Worm (Caenorhabditis elegans) whole organism, L4 larva: ENCODE data around the gene ins-4.

ENCODE experiments used
- D1046.2 ChIP-seq: fragments of 200-800 bp; sonication (Bioruptor generic); IDR thresholded peaks from 2 replicates; pipeline ENCODE4 v1.3.6; 2022; ENCODE audit warnings: missing genetic modification characterization, missing compliant biosample characterization
- F26F4.8 ChIP-seq: fragments of 200-800 bp; sonication (Bioruptor generic); conservative IDR thresholded peaks from 2 replicates; pipeline ENCODE4 v1.3.6; 2022; ENCODE audit warnings: missing genetic modification characterization, missing compliant biosample characterization
- T20F7.1 ChIP-seq: fragments of 200-800 bp; sonication (Bioruptor generic); optimal IDR thresholded peaks from 2 replicates; lab custom pipeline; 2018; ENCODE audit warnings: mild to moderate bottlenecking, missing genetic modification characterization, missing compliant biosample characterization
- Y105C5A.15 ChIP-seq: fragments of 200-800 bp; sonication (Bioruptor generic); IDR thresholded peaks from 2 replicates; pipeline ENCODE4 v1.3.6; 2022; ENCODE audit warnings: missing genetic modification characterization, missing compliant biosample characterization
- Y48G9A.11 ChIP-seq: fragments of 200-800 bp; sonication (Bioruptor generic); IDR thresholded peaks from 2 replicates; pipeline ENCODE4 v1.3.6; 2022; ENCODE audit warnings: missing genetic modification reagents, missing genetic modification characterization, missing compliant biosample characterization
- ZK337.2 ChIP-seq: fragments of 200-800 bp; sonication (Bioruptor generic); IDR thresholded peaks from 2 replicates; pipeline ENCODE4 v1.3.6; 2022; ENCODE audit warnings: missing genetic modification reagents, missing genetic modification characterization, missing compliant biosample characterization
- aha-1 ChIP-seq: fragments of 150-350 bp; peaks from one replicate; lab custom pipeline; 2014; ENCODE audit warnings: missing biosample characterization, missing genetic modification characterization
- ama-1 ChIP-seq: fragments of 150-350 bp; optimal IDR thresholded peaks from 2 replicates; lab custom pipeline; 2014; ENCODE audit warnings: inconsistent platforms, mixed read lengths
- arid-1 ChIP-seq: fragments of 200-800 bp; sonication (Bioruptor generic); conservative IDR thresholded peaks from 2 replicates; pipeline ENCODE4 v1.3.6; 2022; ENCODE audit warnings: missing genetic modification reagents, missing genetic modification characterization, missing compliant biosample characterization
- ceh-20 ChIP-seq: fragments of 200-800 bp; sonication (Bioruptor generic); IDR thresholded peaks from 2 replicates; pipeline ENCODE4 v1.3.6; 2022; ENCODE audit warnings: missing genetic modification reagents, missing genetic modification characterization, missing compliant biosample characterization
- ceh-82 ChIP-seq: sonication (generic microtip); optimal IDR thresholded peaks from 2 replicates; lab custom pipeline; 2017; ENCODE audit warnings: missing biosample characterization, missing genetic modification characterization
- ctbp-1 ChIP-seq: fragments of 200-800 bp; sonication (Bioruptor generic); IDR thresholded peaks from 2 replicates; pipeline ENCODE4 v1.3.6; 2022; ENCODE audit warnings: missing genetic modification reagents, missing genetic modification characterization, missing compliant biosample characterization
- daf-19 ChIP-seq: fragments of 200-800 bp; sonication (Bioruptor generic); conservative IDR thresholded peaks from 2 replicates; pipeline ENCODE4 v1.3.6; 2022; ENCODE audit warnings: missing genetic modification characterization, missing compliant biosample characterization
- dmd-8 ChIP-seq: fragments of 200-800 bp; sonication (Bioruptor generic); IDR thresholded peaks from 2 replicates; pipeline ENCODE4 v1.3.6; 2022; ENCODE audit warnings: missing genetic modification characterization, missing compliant biosample characterization
- duxl-1 ChIP-seq: sonication (generic microtip); optimal IDR thresholded peaks from 2 replicates; lab custom pipeline; 2016; ENCODE audit warnings: mild to moderate bottlenecking, missing genetic modification characterization, moderate library complexity, missing compliant biosample characterization; ENCODE audit not compliant: poor library complexity
- dve-1 ChIP-seq: sonication (generic microtip); optimal IDR thresholded peaks from 2 replicates; lab custom pipeline; 2017; ENCODE audit warnings: antibody characterized with exemption, mild to moderate bottlenecking, missing genetic modification characterization, missing compliant biosample characterization; ENCODE audit not compliant: insufficient read depth
- fkh-10 ChIP-seq: fragments of 150-350 bp; optimal IDR thresholded peaks from 2 replicates; lab custom pipeline; 2014; ENCODE audit warnings: missing biosample characterization, missing genetic modification reagents, missing genetic modification characterization
- fos-1 ChIP-seq: fragments of 150-350 bp; optimal IDR thresholded peaks from 2 replicates; lab custom pipeline; 2014; ENCODE audit warnings: missing biosample characterization, missing genetic modification characterization
- hlh-11 ChIP-seq: fragments of 200-800 bp; sonication (Bioruptor generic); optimal IDR thresholded peaks from 2 replicates; lab custom pipeline; 2018; ENCODE audit warnings: mild to moderate bottlenecking, missing genetic modification characterization, missing compliant biosample characterization
- hmg-1.1 ChIP-seq: fragments of 200-800 bp; sonication (Bioruptor generic); IDR thresholded peaks from 2 replicates; pipeline ENCODE4 v1.3.6; 2022; ENCODE audit warnings: missing genetic modification reagents, missing genetic modification characterization, missing compliant biosample characterization
- jun-1 ChIP-seq: fragments of 150-350 bp; optimal IDR thresholded peaks from 2 replicates; lab custom pipeline; 2014; ENCODE audit warnings: missing biosample characterization, missing genetic modification reagents, missing genetic modification characterization
- lin-29 ChIP-seq: fragments of 200-800 bp; sonication (Bioruptor generic); IDR thresholded peaks from 2 replicates; pipeline ENCODE4 v1.3.6; 2022; ENCODE audit warnings: missing genetic modification reagents, missing genetic modification characterization, missing compliant biosample characterization
- lin-38 ChIP-seq: fragments of 200-800 bp; sonication (Bioruptor generic); IDR thresholded peaks from 2 replicates; pipeline ENCODE4 v1.3.6; 2022; ENCODE audit warnings: missing genetic modification reagents, missing genetic modification characterization, missing compliant biosample characterization
- madf-9 ChIP-seq: fragments of 200-800 bp; sonication (Bioruptor generic); conservative IDR thresholded peaks from 2 replicates; pipeline ENCODE4 v1.3.6; 2022; ENCODE audit warnings: missing genetic modification reagents, missing genetic modification characterization, missing compliant biosample characterization
- mdl-1 ChIP-seq, 2 experiments: fragments of 150-350 bp in 1 of 2; sonication (generic microtip) in 1 of 2; optimal IDR thresholded peaks; 2 replicates each; lab custom pipeline; 2014 to 2017; ENCODE audit warnings: missing biosample characterization in 2 of 2, missing genetic modification characterization in 2 of 2
- mep-1 ChIP-seq: fragments of 150-350 bp; sonication (generic microtip); optimal IDR thresholded peaks from 3 replicates; lab custom pipeline; 2014; ENCODE audit warnings: missing biosample characterization, missing genetic modification characterization
- mxl-2 ChIP-seq: fragments of 200-800 bp; sonication (Bioruptor generic); conservative IDR thresholded peaks from 2 replicates; pipeline ENCODE4 v1.3.6; 2022; ENCODE audit warnings: missing genetic modification reagents, missing genetic modification characterization, missing compliant biosample characterization
- mxl-3 ChIP-seq: fragments of 200-800 bp; sonication (Bioruptor generic); optimal IDR thresholded peaks from 2 replicates; lab custom pipeline; 2018; ENCODE audit warnings: mild to moderate bottlenecking, missing genetic modification characterization, missing compliant biosample characterization
- nhr-11 ChIP-seq: fragments of 150-350 bp; optimal IDR thresholded peaks from 2 replicates; lab custom pipeline; 2014; ENCODE audit warnings: missing biosample characterization, missing genetic modification characterization
- nhr-28 ChIP-seq: fragments of 150-350 bp; optimal IDR thresholded peaks from 2 replicates; lab custom pipeline; 2014; ENCODE audit warnings: missing biosample characterization, missing genetic modification characterization
- nhr-41 ChIP-seq: fragments of 200-800 bp; sonication (Bioruptor generic); IDR thresholded peaks from 2 replicates; pipeline ENCODE4 v1.3.6; 2022; ENCODE audit warnings: missing genetic modification reagents, missing genetic modification characterization, missing compliant biosample characterization
- nhr-76 ChIP-seq: fragments of 150-350 bp; optimal IDR thresholded peaks from 2 replicates; lab custom pipeline; 2014; ENCODE audit warnings: missing biosample characterization, missing genetic modification characterization
- pqm-1 ChIP-seq: sonication (generic microtip); optimal IDR thresholded peaks from 2 replicates; lab custom pipeline; 2017; ENCODE audit warnings: missing biosample characterization, missing genetic modification characterization
- rbr-2 ChIP-seq: sonication (generic microtip); optimal IDR thresholded peaks from 2 replicates; lab custom pipeline; 2016; ENCODE audit warnings: missing genotype, missing genetic modification characterization, missing compliant biosample characterization
- sdz-12 ChIP-seq: fragments of 200-800 bp; sonication (Bioruptor generic); optimal IDR thresholded peaks from 2 replicates; lab custom pipeline; 2018; ENCODE audit warnings: mild to moderate bottlenecking, missing genetic modification characterization, missing compliant biosample characterization
- skn-1 ChIP-seq: fragments of 150-350 bp; optimal IDR thresholded peaks from 2 replicates; lab custom pipeline; 2014; ENCODE audit warnings: missing biosample characterization, missing genetic modification characterization
- snpc-4 ChIP-seq: fragments of 150-350 bp; optimal IDR thresholded peaks from 2 replicates; lab custom pipeline; 2014; ENCODE audit warnings: missing biosample characterization, missing genetic modification characterization
- spr-1 ChIP-seq: sonication (generic microtip); optimal IDR thresholded peaks from 2 replicates; lab custom pipeline; 2016; ENCODE audit warnings: mild to moderate bottlenecking, missing genetic modification characterization, missing compliant biosample characterization
- unc-62 ChIP-seq, 3 experiments: fragments of 150-350 bp in 1 of 3; sonication (generic microtip); optimal IDR thresholded peaks in 2 of 3; peaks in 1 of 3; 1 replicate in 1 of 3; 2 replicates in 2 of 3; lab custom pipeline; 2014 to 2017; ENCODE audit warnings: missing biosample characterization in 3 of 3, missing genetic modification characterization in 3 of 3, missing genetic modification reagents in 3 of 3, missing genotype in 1 of 3
- vab-7 ChIP-seq: fragments of 200-800 bp; sonication (Bioruptor generic); IDR thresholded peaks from 2 replicates; pipeline ENCODE4 v1.3.6; 2022; ENCODE audit warnings: missing genetic modification reagents, missing genetic modification characterization, missing compliant biosample characterization

Gene ins-4

ce11 chrII:5955638-5956167 lies 40.5 kb upstream of the ins-4 start:
- TF ChIP-seq madf-9 (GFP tag; lab: Robert Waterston, UW): no peak
- no peak for TF ChIP-seq D1046.2
- TF ChIP-seq fos-1 (tag; lab: Kevin White, UChicago): no peak
- no peak for TF ChIP-seq dve-1 (tag; lab: Kevin White, UChicago)
- peak in 1 of 2 experiments; percentile 8 for TF ChIP-seq mdl-1 (tag; optimal IDR thresholded peaks at IDR 0.05; lab: Kevin White, UChicago)
- TF ChIP-seq ctbp-1: no peak
- TF ChIP-seq hmg-1.1 (GFP tag; lab: Robert Waterston, UW): 0 out of 2 replicates have a peak, but pooled peaks have one; percentile 16
- TF ChIP-seq nhr-28 (tag; lab: Kevin White, UChicago): no peak
- peak in 1 of 2 experiments; percentile 99 for TF ChIP-seq unc-62 (GFP tag; optimal IDR thresholded peaks at IDR 0.05 in 1 of 2; lab: Kevin White, UChicago)
- no peak for TF ChIP-seq unc-62 (tag; optimal IDR thresholded peaks at IDR 0.05; lab: Kevin White, UChicago)
- no peak for TF ChIP-seq ceh-82 (tag; lab: Kevin White, UChicago)
- TF ChIP-seq pqm-1: no peak
- no peak for TF ChIP-seq Y48G9A.11
- TF ChIP-seq mxl-3 (GFP tag; lab: Kevin White, UChicago): no peak
- no peak for TF ChIP-seq T20F7.1
- TF ChIP-seq, all 104 proteins: peak for 3

DNA sequence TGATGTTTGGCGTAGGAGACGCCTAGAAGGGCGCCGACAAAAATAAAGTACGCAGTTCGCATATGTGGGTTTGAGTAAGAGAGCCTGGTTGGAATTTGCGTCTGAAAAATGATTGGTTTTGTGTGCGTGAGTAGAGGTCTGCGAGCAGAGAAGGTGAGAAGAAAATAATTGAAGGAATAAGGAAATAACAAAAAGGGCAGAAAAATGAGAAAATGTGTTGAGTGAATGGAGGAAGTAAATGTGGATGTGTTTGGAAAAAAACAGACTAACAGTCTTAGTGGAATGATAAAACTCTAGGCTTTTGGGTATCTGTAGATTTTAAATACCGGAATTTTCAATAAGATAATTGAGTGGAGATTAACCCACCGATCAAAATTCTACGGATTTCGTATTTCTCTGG lies 39.6 kb upstream of the ins-4 start, which contains the start of gene casy-1:
casy-1 (minus strand) TSS at position 101 of the 400 bp plus-strand sequence.
- TF ChIP-seq aha-1 (tag; lab: Kevin White, UChicago): peak; percentile 58
- no peak for TF ChIP-seq jun-1 (tag; lab: Kevin White, UChicago)
- peak in 1 of 2 experiments; percentile 73 for TF ChIP-seq unc-62 (GFP tag; optimal IDR thresholded peaks at IDR 0.05 in 1 of 2; lab: Kevin White, UChicago)
- no peak for TF ChIP-seq unc-62 (tag; optimal IDR thresholded peaks at IDR 0.05; lab: Kevin White, UChicago)

ce11 chrII:5957803-5958367 lies 38.3 kb upstream of the ins-4 start:
- no peak for TF ChIP-seq Y105C5A.15
- peak; percentile 51; the same call in 1 of the 2 replicates for TF ChIP-seq ctbp-1
- TF ChIP-seq aha-1 (tag; lab: Kevin White, UChicago): peak; percentile 89
- no peak for TF ChIP-seq duxl-1 (tag; lab: Kevin White, UChicago)
- TF ChIP-seq ZK337.2 (GFP tag; lab: Robert Waterston, UW): no peak
- peak; percentile 17 for TF ChIP-seq nhr-11

- TF ChIP-seq dmd-8 (GFP tag; lab: Robert Waterston, UW): no peak
- peak; percentile 44 for TF ChIP-seq nhr-11
- TF ChIP-seq vab-7 (GFP tag; lab: Robert Waterston, UW): no peak
- no peak for TF ChIP-seq hlh-11
- TF ChIP-seq nhr-41 (GFP tag; lab: Robert Waterston, UW): no peak
Measured at ce11 chrII:5959575-5960119, 36.5 kb upstream of the ins-4 start.

ce11 chrII:5961317-5961716 lies 34.8 kb upstream of the ins-4 start, which contains the start of gene B0034.7:
Gene B0034.7 (plus strand): TSS chrII:5961617.
- no peak for TF ChIP-seq lin-38 (GFP tag; lab: Robert Waterston, UW)

ce11 chrII:5962343-5962742 lies 33.8 kb upstream of the ins-4 start:
- no peak for TF ChIP-seq F26F4.8 (GFP tag; lab: Robert Waterston, UW)
- peak; percentile 5 for TF ChIP-seq hlh-11
- peak in 1 of 2 experiments; percentile 94 for TF ChIP-seq unc-62 (GFP tag; optimal IDR thresholded peaks at IDR 0.05 in 1 of 2; lab: Kevin White, UChicago)
- no peak for TF ChIP-seq unc-62 (tag; optimal IDR thresholded peaks at IDR 0.05; lab: Kevin White, UChicago)
- TF ChIP-seq lin-29: no peak
- no peak for TF ChIP-seq ama-1 (lab: Kevin White, UChicago)
- TF ChIP-seq fkh-10 (GFP tag; lab: Kevin White, UChicago): peak; percentile 9
- TF ChIP-seq rbr-2 (tag; lab: Kevin White, UChicago): peak; percentile 9
- TF ChIP-seq mxl-2: no peak
- TF ChIP-seq Y48G9A.11: no peak
- no peak for TF ChIP-seq sdz-12 (GFP tag; lab: Kevin White, UChicago)
- no peak for TF ChIP-seq daf-19 (GFP tag; lab: Robert Waterston, UW)
- TF ChIP-seq mep-1: no peak
- no peak for TF ChIP-seq spr-1
- TF ChIP-seq ceh-20 (GFP tag; lab: Robert Waterston, UW): no peak
- TF ChIP-seq snpc-4: no peak
- no peak for TF ChIP-seq arid-1 (GFP tag; lab: Robert Waterston, UW)
- TF ChIP-seq skn-1 (tag; lab: Kevin White, UChicago): no peak
- TF ChIP-seq nhr-76 (tag; lab: Kevin White, UChicago): no peak
